Fruit fly (Drosophila melanogaster) whole organism, embryonic: ENCODE measurements around the gene CG2747.

Experiments
- Abd-B ChIP-seq: fragments of 200-800 bp; sonication (Bioruptor generic); optimal IDR thresholded peaks from 2 replicates; lab custom pipeline; 2018; ENCODE audit warnings: missing biosample characterization, mild to moderate bottlenecking, missing genetic modification characterization, moderate library complexity
- CG11504 ChIP-seq: fragments of 200-800 bp; sonication (Bioruptor generic); optimal IDR thresholded peaks from 3 replicates; lab custom pipeline; 2019; ENCODE audit warnings: missing biosample characterization, mild to moderate bottlenecking, missing genetic modification characterization, moderate library complexity
- CG11723 ChIP-seq: fragments of 200-800 bp; sonication (Bioruptor generic); optimal IDR thresholded peaks from 2 replicates; lab custom pipeline; 2017; ENCODE audit warnings: missing biosample characterization, mild to moderate bottlenecking, missing genetic modification characterization
- CG1233 ChIP-seq: fragments of 200-800 bp; sonication (Bioruptor generic); optimal IDR thresholded peaks from 4 replicates; lab custom pipeline; 2018; ENCODE audit warnings: missing biosample characterization, mild to moderate bottlenecking, missing genetic modification characterization
- CG12391 ChIP-seq: fragments of 200-800 bp; sonication (Bioruptor generic); optimal IDR thresholded peaks from 3 replicates; lab custom pipeline; 2018; ENCODE audit warnings: missing biosample characterization, mild to moderate bottlenecking, missing genetic modification characterization, moderate library complexity
- CG12659 ChIP-seq: fragments of 200-800 bp; sonication (Bioruptor generic); optimal IDR thresholded peaks from 3 replicates; lab custom pipeline; 2017; ENCODE audit warnings: mild to moderate bottlenecking, missing biosample characterization, missing genetic modification reagents, missing genetic modification characterization
- CG13123 ChIP-seq: fragments of 200-800 bp; sonication (Bioruptor generic); optimal IDR thresholded peaks from 2 replicates; lab custom pipeline; 2016; ENCODE audit warnings: missing biosample characterization, missing genetic modification characterization
- CG15514 ChIP-seq: fragments of 200-800 bp; sonication (Bioruptor generic); optimal IDR thresholded peaks from 3 replicates; lab custom pipeline; 2017; ENCODE audit warnings: missing biosample characterization, missing genetic modification characterization, mild to moderate bottlenecking, moderate library complexity, missing genetic modification reagents
- CG15601 ChIP-seq: fragments of 200-800 bp; sonication (Bioruptor generic); optimal IDR thresholded peaks from 3 replicates; lab custom pipeline; 2019; ENCODE audit warnings: missing biosample characterization, mild to moderate bottlenecking, missing genetic modification characterization, moderate library complexity
- CG1603 ChIP-seq: fragments of 200-800 bp; sonication (Bioruptor generic); optimal IDR thresholded peaks from 2 replicates; lab custom pipeline; 2019; ENCODE audit warnings: missing biosample characterization, mild to moderate bottlenecking, missing genetic modification characterization, moderate library complexity
- CG18262 ChIP-seq: fragments of 200-800 bp; optimal IDR thresholded peaks from 3 replicates; lab custom pipeline; 2019; ENCODE audit warnings: missing biosample characterization, mild to moderate bottlenecking, missing genetic modification characterization, moderate library complexity
- CG2678 ChIP-seq: fragments of 200-800 bp; sonication (Bioruptor generic); optimal IDR thresholded peaks from 3 replicates; lab custom pipeline; 2019; ENCODE audit warnings: missing biosample characterization, mild to moderate bottlenecking, missing genetic modification characterization, moderate library complexity
- CG2889 ChIP-seq: fragments of 200-800 bp; sonication (Bioruptor generic); IDR thresholded peaks from 3 replicates; pipeline ENCODE4 v1.3.6; 2022; ENCODE audit warnings: missing biosample characterization, missing genetic modification characterization
- CG31441 ChIP-seq: fragments of 200-800 bp; sonication (Bioruptor generic); IDR thresholded peaks from 2 replicates; pipeline ENCODE4 v1.3.6; 2022; ENCODE audit warnings: missing biosample characterization, missing genetic modification characterization
- CG3847 ChIP-seq: fragments of 200-800 bp; sonication (Bioruptor generic); IDR thresholded peaks from 2 replicates; pipeline ENCODE4 v1.3.6; 2022; ENCODE audit warnings: missing biosample characterization, missing genetic modification characterization
- CG4820 ChIP-seq: fragments of 200-800 bp; sonication (Bioruptor generic); optimal IDR thresholded peaks from 3 replicates; lab custom pipeline; 2016; ENCODE audit warnings: missing biosample characterization, missing genetic modification characterization
- CG6689 ChIP-seq: fragments of 200-800 bp; sonication (Bioruptor generic); IDR thresholded peaks from 2 replicates; pipeline ENCODE4 v1.3.6; 2022; ENCODE audit warnings: missing biosample characterization, missing genetic modification characterization
- CG7357 ChIP-seq: fragments of 200-800 bp; sonication (Bioruptor generic); IDR thresholded peaks from 3 replicates; pipeline ENCODE4 v1.3.6; 2022; ENCODE audit warnings: missing biosample characterization, missing genetic modification characterization
- CG9727 ChIP-seq: fragments of 200-800 bp; sonication (Bioruptor generic); optimal IDR thresholded peaks from 3 replicates; lab custom pipeline; 2017; ENCODE audit warnings: missing biosample characterization, mild to moderate bottlenecking, missing genetic modification characterization
- Doc2 ChIP-seq: fragments of 200-800 bp; sonication (Bioruptor generic); IDR thresholded peaks from 2 replicates; pipeline ENCODE4 v1.3.6; 2022; ENCODE audit warnings: missing biosample characterization, missing genetic modification characterization
- Doc3 ChIP-seq: fragments of 200-800 bp; sonication (Bioruptor generic); IDR thresholded peaks from 3 replicates; pipeline ENCODE4 v1.3.6; 2022; ENCODE audit warnings: missing biosample characterization, missing genetic modification characterization; ENCODE audit not compliant: partially characterized antibody
- Dp ChIP-seq: fragments of 200-800 bp; sonication (Bioruptor generic); optimal IDR thresholded peaks from 2 replicates; lab custom pipeline; 2018; ENCODE audit warnings: missing biosample characterization, mild to moderate bottlenecking, missing genetic modification characterization, moderate library complexity
- Ets65A ChIP-seq: fragments of 200-800 bp; sonication (Bioruptor generic); peaks from one replicate; lab custom pipeline; 2016; ENCODE audit warnings: missing biosample characterization, missing genetic modification characterization
- Fer2 ChIP-seq: fragments of 200-800 bp; sonication (Bioruptor generic); optimal IDR thresholded peaks from 2 replicates; lab custom pipeline; 2018; ENCODE audit warnings: missing biosample characterization, mild to moderate bottlenecking, missing genetic modification characterization, moderate library complexity
- HHEX ChIP-seq: fragments of 200-800 bp; sonication (Bioruptor generic); optimal IDR thresholded peaks from 3 replicates; lab custom pipeline; 2017; ENCODE audit warnings: missing biosample characterization, mild to moderate bottlenecking, missing genetic modification characterization, missing genetic modification reagents
- Jarid2 ChIP-seq: fragments of 200-800 bp; sonication (Bioruptor generic); optimal IDR thresholded peaks from 3 replicates; lab custom pipeline; 2017; ENCODE audit warnings: mild to moderate bottlenecking, missing biosample characterization, missing genetic modification reagents, missing genetic modification characterization
- Lhr ChIP-seq: fragments of 200-800 bp; sonication (Bioruptor generic); optimal IDR thresholded peaks from 3 replicates; lab custom pipeline; 2017; ENCODE audit warnings: mild to moderate bottlenecking, missing biosample characterization, missing genetic modification reagents, missing genetic modification characterization
- MESR4 ChIP-seq: fragments of 200-800 bp; sonication (Bioruptor generic); optimal IDR thresholded peaks from 2 replicates; lab custom pipeline; 2018; ENCODE audit warnings: missing biosample characterization, mild to moderate bottlenecking, missing genetic modification characterization, moderate library complexity
- Mrtf ChIP-seq: fragments of 200-800 bp; sonication (Bioruptor generic); IDR thresholded peaks from 3 replicates; pipeline ENCODE4 v1.3.6; 2022; ENCODE audit warnings: missing biosample characterization, missing genetic modification characterization
- Nf-YC ChIP-seq: fragments of 200-800 bp; optimal IDR thresholded peaks from 3 replicates; lab custom pipeline; 2019; ENCODE audit warnings: missing biosample characterization, mild to moderate bottlenecking, missing genetic modification characterization, moderate library complexity
- Ptx1 ChIP-seq: fragments of 200-800 bp; sonication (Bioruptor generic); IDR thresholded peaks from 2 replicates; pipeline ENCODE4 v1.3.6; 2022; ENCODE audit warnings: missing biosample characterization, missing genetic modification characterization
- dimm ChIP-seq: fragments of 200-800 bp; sonication (Bioruptor generic); IDR thresholded peaks from 2 replicates; pipeline ENCODE4 v1.3.6; 2022; ENCODE audit warnings: missing biosample characterization, missing genetic modification characterization
- eve ChIP-seq, 2 experiments: fragments of >200 bp; optimal IDR thresholded peaks; 2 replicates each; lab custom pipeline; 2017; ENCODE audit warnings: missing biosample characterization in 2 of 2, missing genetic modification characterization in 2 of 2
- gfzf ChIP-seq: fragments of 200-800 bp; sonication (Bioruptor generic); optimal IDR thresholded peaks from 2 replicates; lab custom pipeline; 2016; ENCODE audit warnings: missing biosample characterization, mild to moderate bottlenecking, missing genetic modification characterization, moderate library complexity
- grau ChIP-seq: fragments of 200-800 bp; optimal IDR thresholded peaks from 3 replicates; lab custom pipeline; 2019; ENCODE audit warnings: missing biosample characterization, mild to moderate bottlenecking, missing genetic modification characterization, moderate library complexity
- maf-S ChIP-seq: fragments of 200-800 bp; sonication (Bioruptor generic); optimal IDR thresholded peaks from 2 replicates; lab custom pipeline; 2016; ENCODE audit warnings: missing biosample characterization, missing genetic modification characterization
- nerfin-2 ChIP-seq: fragments of 200-800 bp; sonication (Bioruptor generic); IDR thresholded peaks from 2 replicates; pipeline ENCODE4 v1.3.6; 2022; ENCODE audit warnings: missing biosample characterization, missing genetic modification characterization; ENCODE audit not compliant: partially characterized antibody
- nmo ChIP-seq: fragments of 200-800 bp; sonication (Bioruptor generic); optimal IDR thresholded peaks from 2 replicates; lab custom pipeline; 2018; ENCODE audit warnings: missing biosample characterization, mild to moderate bottlenecking, missing genetic modification characterization, moderate library complexity
- otp ChIP-seq: fragments of 200-800 bp; sonication (Bioruptor generic); IDR thresholded peaks from 3 replicates; pipeline ENCODE4, ENCODE4 v1.3.6; 2022; ENCODE audit warnings: missing biosample characterization, missing genetic modification characterization
- phol ChIP-seq: fragments of 200-800 bp; sonication (Bioruptor generic); optimal IDR thresholded peaks from 3 replicates; lab custom pipeline; 2018; ENCODE audit warnings: missing biosample characterization, mild to moderate bottlenecking, missing genetic modification characterization, moderate library complexity
- row ChIP-seq: fragments of 200-800 bp; sonication (Bioruptor generic); IDR thresholded peaks from 3 replicates; pipeline ENCODE4 v1.3.6; 2022; ENCODE audit warnings: missing biosample characterization, missing genetic modification characterization
- sc ChIP-seq, 3 experiments: fragments of >200 bp in 2 of 3; fragments of 200-800 bp in 1 of 3; sonication (Bioruptor generic) in 1 of 3; optimal IDR thresholded peaks; 2 replicates in 2 of 3; 3 replicates in 1 of 3; lab custom pipeline; 2017; ENCODE audit warnings: mild to moderate bottlenecking in 1 of 3, missing biosample characterization in 1 of 3, missing genetic modification characterization in 1 of 3, missing genetic modification reagents in 1 of 3
- scrt ChIP-seq: fragments of 200-800 bp; sonication (Bioruptor generic); optimal IDR thresholded peaks from 2 replicates; lab custom pipeline; 2018; ENCODE audit warnings: missing biosample characterization, mild to moderate bottlenecking, missing genetic modification characterization, moderate library complexity
- sd ChIP-seq: fragments of 200-800 bp; sonication (Bioruptor generic); optimal IDR thresholded peaks from 3 replicates; lab custom pipeline; 2018; ENCODE audit warnings: missing biosample characterization, mild to moderate bottlenecking, missing genetic modification characterization, moderate library complexity
- slou ChIP-seq: fragments of 200-800 bp; sonication (Bioruptor generic); optimal IDR thresholded peaks from 3 replicates; lab custom pipeline; 2016; ENCODE audit warnings: missing biosample characterization, missing genetic modification characterization
- stwl ChIP-seq: fragments of 200-800 bp; sonication (Bioruptor generic); optimal IDR thresholded peaks from 3 replicates; lab custom pipeline; 2018; ENCODE audit warnings: missing biosample characterization, mild to moderate bottlenecking, missing genetic modification characterization, moderate library complexity
- trem ChIP-seq: fragments of 200-800 bp; optimal IDR thresholded peaks from 3 replicates; lab custom pipeline; 2019; ENCODE audit warnings: missing biosample characterization, mild to moderate bottlenecking, missing genetic modification characterization, moderate library complexity
- zen ChIP-seq: fragments of 200-800 bp; sonication (Bioruptor generic); optimal IDR thresholded peaks from 3 replicates; lab custom pipeline; 2018; ENCODE audit warnings: missing biosample characterization, mild to moderate bottlenecking, missing genetic modification characterization, moderate library complexity
- zf30C ChIP-seq: fragments of 200-800 bp; sonication (Bioruptor generic); optimal IDR thresholded peaks from 3 replicates; lab custom pipeline; 2018; ENCODE audit warnings: missing biosample characterization, mild to moderate bottlenecking, missing genetic modification characterization

Gene CG2747

DNA sequence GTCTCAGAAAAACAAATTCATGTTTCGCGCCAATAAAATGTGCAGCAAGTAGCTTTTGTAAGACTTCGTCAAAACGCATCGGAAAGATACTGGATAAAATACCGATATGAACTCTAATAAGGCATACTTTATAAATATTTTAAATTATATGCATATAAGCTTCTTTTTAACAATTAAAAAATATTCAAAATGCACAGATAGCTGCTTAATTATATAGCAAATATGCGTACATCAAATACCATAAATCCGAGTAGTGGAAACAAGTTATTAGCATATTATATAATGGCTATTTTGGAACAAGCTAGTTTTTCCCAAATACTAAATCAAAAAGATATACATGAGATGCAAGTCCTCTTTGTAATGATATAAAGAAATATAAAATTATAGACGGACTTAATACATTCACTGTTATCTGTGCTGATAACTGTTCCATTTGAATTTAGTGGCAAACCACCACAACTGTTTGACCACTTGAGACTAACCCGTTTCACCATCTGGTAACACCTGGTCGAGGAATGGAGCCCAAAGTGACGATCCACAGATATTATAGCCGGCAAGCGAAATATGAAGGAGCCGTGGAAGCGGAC lies 31.0 kb downstream of the CG2747 start, which contains the start of gene PIG-H:
Gene PIG-H, plus strand, starts transcription at position 303 of the 587 bp plus-strand sequence.
- TF ChIP-seq CG9727 (GFP tag; lab: Kevin White, UChicago) (no peak), row (GFP tag; lab: Robert Waterston, UW) (peak; percentile 46; the same call in 1 of the 3 replicates), Abd-B (GFP tag; lab: Kevin White, UChicago) (peak; percentile 11), Lhr (peak; percentile 70), Jarid2 (GFP tag; lab: Kevin White, UChicago) (no peak), CG1233 (GFP tag; lab: Kevin White, UChicago) (no peak), eve (GFP tag; optimal IDR thresholded peaks at IDR 0.05; lab: Kevin White, UChicago) (no peak), CG7357 (peak; percentile 88), otp (no peak), CG2678 (peak; percentile 14), gfzf (GFP tag; lab: Kevin White, UChicago) (peak; percentile 73), CG31441 (GFP tag; lab: Robert Waterston, UW) (peak; percentile 40; the same call in 1 of the 2 replicates), CG13123 (GFP tag; lab: Kevin White, UChicago) (no peak), Doc2 (GFP tag; lab: Robert Waterston, UW) (no peak), CG1603 (tag; lab: Kevin White, UChicago) (peak; percentile 5), Ptx1 (GFP tag; lab: Robert Waterston, UW) (no peak), nmo (GFP tag; lab: Kevin White, UChicago) (peak; percentile 55), nerfin-2 (GFP tag; lab: Robert Waterston, UW) (no peak), Nf-YC (tag; lab: Kevin White, UChicago) (peak; percentile 36), CG12391 (tag; lab: Kevin White, UChicago) (peak; percentile 20), slou (no peak), CG3847 (GFP tag; lab: Robert Waterston, UW) (0 out of 2 replicates have a peak, but pooled peaks have one; percentile 33), CG4820 (GFP tag; lab: Kevin White, UChicago) (no peak), HHEX (no peak), CG2889 (GFP tag; lab: Robert Waterston, UW) (no peak), grau (tag; lab: Kevin White, UChicago) (peak; percentile 20), CG6689 (GFP tag; lab: Robert Waterston, UW) (peak; percentile 47; the same call in 1 of the 2 replicates), CG11504 (tag; lab: Kevin White, UChicago) (peak; percentile 37), Dp (peak; percentile 95), scrt (GFP tag; lab: Kevin White, UChicago) (no peak), Doc3 (no peak), stwl (tag; lab: Kevin White, UChicago) (peak; percentile 28), maf-S (GFP tag; lab: Kevin White, UChicago) (no peak), trem (tag; lab: Kevin White, UChicago) (peak; percentile 40), dimm (GFP tag; lab: Robert Waterston, UW) (no peak), CG15514 (GFP tag; lab: Kevin White, UChicago) (peak; percentile 5), MESR4 (GFP tag; lab: Kevin White, UChicago) (peak; percentile 52), sc (optimal IDR thresholded peaks at IDR 0.05; lab: Kevin White, UChicago) (no peak), sc (GFP tag; optimal IDR thresholded peaks at IDR 0.05; lab: Kevin White, UChicago) (no peak), sd (tag; lab: Kevin White, UChicago) (peak; percentile 74), CG12659 (GFP tag; lab: Kevin White, UChicago) (peak; percentile 50), CG11723 (GFP tag; lab: Kevin White, UChicago) (no peak), CG15601 (tag; lab: Kevin White, UChicago) (peak; percentile 44), zen (tag; lab: Kevin White, UChicago) (peak; percentile 19), CG18262 (tag; lab: Kevin White, UChicago) (peak; percentile 7), zf30C (no peak), Fer2 (tag; lab: Kevin White, UChicago) (no peak), Mrtf (no peak), phol (tag; lab: Kevin White, UChicago) (peak; percentile 54), Ets65A (GFP tag; lab: Kevin White, UChicago) (no peak)
